Worm (Caenorhabditis elegans): ENCODE results near the gene alr-1.

DNA sequence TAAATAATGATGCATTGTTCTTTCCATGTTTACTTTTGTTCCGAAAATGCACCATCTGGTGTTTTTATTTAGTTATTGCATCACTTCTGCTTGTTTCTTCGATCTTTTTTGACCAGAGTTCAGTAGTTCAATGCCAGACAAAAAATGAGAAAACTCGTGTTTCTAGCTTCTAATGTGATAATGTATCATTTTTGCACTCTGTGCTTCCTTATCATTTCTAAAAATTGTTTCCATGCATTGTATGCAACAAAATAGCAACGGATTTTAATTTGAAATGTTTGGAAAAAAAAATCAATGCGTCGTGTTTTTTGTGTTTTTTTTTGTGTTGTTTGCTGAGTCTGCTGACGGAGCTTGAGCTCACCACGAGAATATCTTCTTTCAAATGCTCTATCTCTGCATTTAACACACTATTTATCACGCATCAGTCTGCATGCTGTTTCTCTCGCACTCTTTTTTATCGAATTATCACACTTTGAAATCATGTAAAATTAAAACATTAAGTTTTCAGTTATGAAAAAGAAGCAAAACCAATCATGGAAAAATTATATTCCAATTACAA is 45.2 kb downstream of the alr-1 start, which contains the start of gene sulp-7:
- TF ChIP-seq nhr-28 (tag; optimal IDR thresholded peaks at IDR 0.05) (no peak), mml-1 (tag; optimal IDR thresholded peaks at IDR 0.05) (no peak), egl-27 (tag; optimal IDR thresholded peaks at IDR 0.05) (no peak), pha-4 (tag; optimal IDR thresholded peaks at IDR 0.05) (peak; percentile 23)

Data from whole organism, L3 larva.